Fruit fly (Drosophila melanogaster) whole organism, prepupa: Measurements from ENCODE around the gene CG14054.

ENCODE experiments used
- CG11902 ChIP-seq: fragments of 200-800 bp; sonication (Bioruptor generic); optimal IDR thresholded peaks from 3 replicates; lab custom pipeline; 2016; ENCODE audit warnings: missing biosample characterization, missing genetic modification characterization
- CG3032 ChIP-seq: fragments of 200-800 bp; optimal IDR thresholded peaks from 2 replicates; lab custom pipeline; 2019; ENCODE audit warnings: missing biosample characterization, mild to moderate bottlenecking, missing genetic modification characterization, moderate library complexity
- Hr39 ChIP-seq: fragments of 200-800 bp; sonication (Bioruptor generic); optimal IDR thresholded peaks from 2 replicates; lab custom pipeline; 2016; ENCODE audit warnings: missing biosample characterization, missing genetic modification characterization
- spab ChIP-seq: fragments of 200-800 bp; sonication (Bioruptor generic); optimal IDR thresholded peaks from 2 replicates; lab custom pipeline; 2017; ENCODE audit warnings: missing biosample characterization, mild to moderate bottlenecking, missing genetic modification characterization, missing genetic modification reagents

DNA sequence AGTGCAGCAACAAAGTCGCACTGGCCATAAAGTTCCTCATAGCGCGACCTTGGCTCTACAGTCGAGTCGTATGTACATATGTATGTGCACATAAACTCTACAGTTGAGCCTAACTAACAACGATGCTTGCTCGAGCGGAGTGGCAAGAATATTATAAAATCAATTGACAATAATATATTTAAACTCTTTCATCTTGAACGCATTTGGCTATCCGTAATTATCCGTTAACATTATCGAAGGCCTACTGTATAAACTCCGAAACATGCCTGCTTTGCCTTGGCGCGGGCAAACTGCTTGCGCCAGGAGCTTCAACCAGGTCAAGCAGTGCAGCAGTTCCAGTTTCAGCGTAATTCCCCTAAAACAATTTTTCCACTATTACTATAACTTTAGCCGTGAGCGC lies 42.5 kb upstream of the CG14054 start:
- TF ChIP-seq Hr39 (GFP tag; lab: Kevin White, UChicago) (no peak), spab (GFP tag; lab: Kevin White, UChicago) (no peak), CG11902 (no peak), CG3032 (tag; lab: Kevin White, UChicago) (no peak)
